Worm (Caenorhabditis elegans): ENCODE results near the gene F35E12.2.
A peak's percentile ranks its signal among the peaks of the same experiment; 100 is the strongest.

Gene F35E12.2

ce11 chrV:13711060-13711459, 13.6 kb downstream of the F35E12.2 start, which contains the start of gene srx-96:
srx-96 (plus strand) TSS chrV:13711360.
- no peak for TF ChIP-seq unc-86 (tag; optimal IDR thresholded peaks at IDR 0.05)
- no peak for TF ChIP-seq lin-14 (GFP tag; optimal IDR thresholded peaks at IDR 0.05)
- TF ChIP-seq nhr-19 (GFP tag; conservative IDR thresholded peaks at IDR 0.05) = no peak
- TF ChIP-seq hlh-17 (GFP tag; optimal IDR thresholded peaks at IDR 0.05; ENCODE audit: borderline replicate concordance) = no peak
- TF ChIP-seq mab-9 (GFP tag; IDR thresholded peaks at IDR 0.05) = no peak
- no peak for TF ChIP-seq irx-1 (tag; optimal IDR thresholded peaks at IDR 0.05)
- no peak for TF ChIP-seq zip-4 (GFP tag; optimal IDR thresholded peaks at IDR 0.05)
- TF ChIP-seq nhr-47 (tag; optimal IDR thresholded peaks at IDR 0.05) = no peak
- no peak for TF ChIP-seq C16A3.4 (tag; optimal IDR thresholded peaks at IDR 0.05)
- no peak for TF ChIP-seq ztf-11 (tag; optimal IDR thresholded peaks at IDR 0.05)
- TF ChIP-seq snu-23 (GFP tag; optimal IDR thresholded peaks at IDR 0.05) = no peak
- TF ChIP-seq ceh-82 (tag; optimal IDR thresholded peaks at IDR 0.05) = no peak
- no peak for TF ChIP-seq ces-1 (GFP tag; optimal IDR thresholded peaks at IDR 0.05)
- TF ChIP-seq tlp-1 (tag; optimal IDR thresholded peaks at IDR 0.05) = no peak
- TF ChIP-seq efl-1 (optimal IDR thresholded peaks at IDR 0.05) = no peak
- TF ChIP-seq efl-1 (GFP tag; optimal IDR thresholded peaks at IDR 0.05 in 1 of 2) = no peak
- no peak for TF ChIP-seq lin-39 (tag; optimal IDR thresholded peaks at IDR 0.05)
- no peak for TF ChIP-seq pax-3 (tag; optimal IDR thresholded peaks at IDR 0.05)
- TF ChIP-seq C34B4.2 (tag; optimal IDR thresholded peaks at IDR 0.05) = no peak
- TF ChIP-seq mef-2 (tag; optimal IDR thresholded peaks at IDR 0.05) = no peak

ce11 chrV:13707295-13707694, 17.4 kb downstream of the F35E12.2 start, which contains the start of gene hlh-34:
hlh-34 (minus strand) TSS chrV:13707395.
- no peak for TF ChIP-seq aly-2 (tag; optimal IDR thresholded peaks at IDR 0.05)
- TF ChIP-seq ceh-8 (GFP tag; optimal IDR thresholded peaks at IDR 0.05) = no peak
- TF ChIP-seq aha-1 (tag; optimal IDR thresholded peaks at IDR 0.05) = no peak
- TF ChIP-seq ztf-11 (tag; optimal IDR thresholded peaks at IDR 0.05) = no peak
- TF ChIP-seq grh-1 (GFP tag; IDR thresholded peaks at IDR 0.05) = no peak
- no peak for TF ChIP-seq nhr-28 (tag; optimal IDR thresholded peaks at IDR 0.05)
- no peak for TF ChIP-seq nhr-12 (tag; optimal IDR thresholded peaks at IDR 0.05)
- no peak for TF ChIP-seq ama-1 (optimal IDR thresholded peaks at IDR 0.05)
- no peak for TF ChIP-seq Y116A8C.19 (tag; optimal IDR thresholded peaks at IDR 0.05; ENCODE audit: borderline replicate concordance)
- no peak for TF ChIP-seq fos-1 (tag; optimal IDR thresholded peaks at IDR 0.05)
- no peak for TF ChIP-seq pqm-1 (tag; optimal IDR thresholded peaks at IDR 0.05)
- TF ChIP-seq zag-1 (tag; optimal IDR thresholded peaks at IDR 0.05) = no peak
- TF ChIP-seq vab-15 (tag; optimal IDR thresholded peaks at IDR 0.05) = no peak
- no peak for TF ChIP-seq hlh-4 (tag; optimal IDR thresholded peaks at IDR 0.05)

ce11 chrV:13703960-13704359, 20.7 kb downstream of the F35E12.2 start, which contains the start of gene T01D3.3:
T01D3.3 (plus strand) TSS chrV:13704271.
- TF ChIP-seq efl-1 (optimal IDR thresholded peaks at IDR 0.05) (no peak), efl-1 (GFP tag; optimal IDR thresholded peaks at IDR 0.05 in 1 of 2) (no peak), zip-4 (GFP tag; optimal IDR thresholded peaks at IDR 0.05) (no peak), elt-3 (tag; optimal IDR thresholded peaks at IDR 0.05) (peak in 3 of 6 experiments; percentile 3 to 61 (median 22)), nhr-85 (tag) (peak; percentile 59), C16A3.4 (tag; optimal IDR thresholded peaks at IDR 0.05) (peak; percentile 36), mep-1 (tag; optimal IDR thresholded peaks at IDR 0.05) (peak; percentile 56), mdl-1 (tag; optimal IDR thresholded peaks at IDR 0.05) (peak in 1 of 2 experiments; percentile 51), lin-14 (GFP tag; optimal IDR thresholded peaks at IDR 0.05) (peak; percentile 50), blmp-1 (tag; optimal IDR thresholded peaks at IDR 0.05) (peak; percentile 92), dpl-1 (GFP tag; optimal IDR thresholded peaks at IDR 0.05) (peak in 2 of 3 experiments; percentile 14 to 32), F16B12.6 (tag; optimal IDR thresholded peaks at IDR 0.05) (no peak), unc-130 (tag; optimal IDR thresholded peaks at IDR 0.05) (peak; percentile 23)
